Fruit fly (Drosophila melanogaster) whole organism, prepupa: ENCODE measurements around the gene CG4362.

Source experiments
- CG10631 ChIP-seq: fragments of 200-800 bp; sonication (Bioruptor generic); optimal IDR thresholded peaks from 2 replicates; lab custom pipeline; 2016; ENCODE audit warnings: missing biosample characterization, missing genetic modification characterization
- CG10669 ChIP-seq: fragments of 200-800 bp; sonication (Bioruptor generic); optimal IDR thresholded peaks from 3 replicates; lab custom pipeline; 2018; ENCODE audit warnings: missing biosample characterization, mild to moderate bottlenecking, missing genetic modification characterization, moderate library complexity
- CG11902 ChIP-seq: fragments of 200-800 bp; sonication (Bioruptor generic); optimal IDR thresholded peaks from 3 replicates; lab custom pipeline; 2016; ENCODE audit warnings: missing biosample characterization, missing genetic modification characterization
- CG15336 ChIP-seq: fragments of 200-800 bp; sonication (Bioruptor generic); IDR thresholded peaks from 2 replicates; pipeline ENCODE4 v1.3.6; 2022; ENCODE audit warnings: missing biosample characterization, missing genetic modification characterization
- CG1621 ChIP-seq: fragments of 200-800 bp; sonication (Bioruptor generic); optimal IDR thresholded peaks from 3 replicates; lab custom pipeline; 2018; ENCODE audit warnings: missing biosample characterization, mild to moderate bottlenecking, missing genetic modification characterization
- CG16779 ChIP-seq: fragments of 200-800 bp; sonication (Bioruptor generic); optimal IDR thresholded peaks from 3 replicates; lab custom pipeline; 2017; ENCODE audit warnings: missing biosample characterization, mild to moderate bottlenecking, missing genetic modification characterization
- CG3032 ChIP-seq: fragments of 200-800 bp; optimal IDR thresholded peaks from 2 replicates; lab custom pipeline; 2019; ENCODE audit warnings: missing biosample characterization, mild to moderate bottlenecking, missing genetic modification characterization, moderate library complexity
- CG31627 ChIP-seq: fragments of 200-800 bp; sonication (Bioruptor generic); optimal IDR thresholded peaks from 3 replicates; lab custom pipeline; 2016; ENCODE audit warnings: missing biosample characterization, missing genetic modification characterization
- CG3919 ChIP-seq: fragments of 200-800 bp; sonication (Bioruptor generic); optimal IDR thresholded peaks from 3 replicates; lab custom pipeline; 2016; ENCODE audit warnings: missing biosample characterization, missing genetic modification characterization
- CG4318 ChIP-seq: fragments of 200-800 bp; sonication (Bioruptor generic); optimal IDR thresholded peaks from 3 replicates; lab custom pipeline; 2017; ENCODE audit warnings: missing biosample characterization, mild to moderate bottlenecking, missing genetic modification characterization
- CG6163 ChIP-seq: fragments of 200-800 bp; sonication (Bioruptor generic); IDR thresholded peaks from 3 replicates; pipeline ENCODE4 v1.3.6; 2022; ENCODE audit warnings: missing biosample characterization, missing genetic modification characterization
- CG6276 ChIP-seq: fragments of 200-800 bp; sonication (Bioruptor generic); optimal IDR thresholded peaks from 2 replicates; lab custom pipeline; 2017; ENCODE audit warnings: missing biosample characterization, mild to moderate bottlenecking, missing genetic modification characterization
- CG6792 ChIP-seq: fragments of 200-800 bp; sonication (Bioruptor generic); optimal IDR thresholded peaks from 3 replicates; lab custom pipeline; 2016; ENCODE audit warnings: missing biosample characterization, missing genetic modification characterization
- CG7368 ChIP-seq: fragments of 200-800 bp; sonication (Bioruptor generic); optimal IDR thresholded peaks from 3 replicates; lab custom pipeline; 2016; ENCODE audit warnings: missing biosample characterization, missing genetic modification characterization
- CG8319 ChIP-seq: fragments of 200-800 bp; sonication (Bioruptor generic); optimal IDR thresholded peaks from 3 replicates; lab custom pipeline; 2016; ENCODE audit warnings: missing biosample characterization, missing genetic modification characterization
- CG8632 ChIP-seq: fragments of 200-800 bp; sonication (Bioruptor generic); optimal IDR thresholded peaks from 3 replicates; lab custom pipeline; 2016; ENCODE audit warnings: missing biosample characterization, missing genetic modification characterization
- CG9139 ChIP-seq: fragments of 200-800 bp; sonication (Bioruptor generic); optimal IDR thresholded peaks from 3 replicates; lab custom pipeline; 2017; ENCODE audit warnings: missing biosample characterization, mild to moderate bottlenecking, missing genetic modification characterization
- Eip78C ChIP-seq: fragments of 200-800 bp; sonication (Bioruptor generic); peaks from one replicate; lab custom pipeline; 2016; ENCODE audit warnings: missing biosample characterization, missing genetic modification characterization
- Ets21C ChIP-seq: fragments of 200-800 bp; sonication (Bioruptor generic); optimal IDR thresholded peaks from 3 replicates; lab custom pipeline; 2016; ENCODE audit warnings: missing biosample characterization, missing genetic modification characterization
- Hr39 ChIP-seq: fragments of 200-800 bp; sonication (Bioruptor generic); optimal IDR thresholded peaks from 2 replicates; lab custom pipeline; 2016; ENCODE audit warnings: missing biosample characterization, missing genetic modification characterization
- Hr4 ChIP-seq: fragments of 200-800 bp; sonication (Bioruptor generic); optimal IDR thresholded peaks from 3 replicates; lab custom pipeline; 2016; ENCODE audit warnings: missing biosample characterization, missing genetic modification characterization
- Lpt ChIP-seq: fragments of 200-800 bp; sonication (Bioruptor generic); optimal IDR thresholded peaks from 3 replicates; lab custom pipeline; 2016; ENCODE audit warnings: missing biosample characterization, missing genetic modification characterization
- Met ChIP-seq: fragments of 200-800 bp; sonication (Bioruptor generic); optimal IDR thresholded peaks from 3 replicates; lab custom pipeline; 2016; ENCODE audit warnings: missing biosample characterization, missing genetic modification characterization
- OdsH ChIP-seq: fragments of 200-800 bp; sonication (Bioruptor generic); optimal IDR thresholded peaks from 3 replicates; lab custom pipeline; 2016; ENCODE audit warnings: missing biosample characterization, missing genetic modification characterization
- Smox ChIP-seq: fragments of 200-800 bp; sonication (Bioruptor generic); optimal IDR thresholded peaks from 3 replicates; lab custom pipeline; 2016; ENCODE audit warnings: missing biosample characterization, missing genetic modification characterization
- Sox102F ChIP-seq: fragments of 200-800 bp; sonication (Bioruptor generic); optimal IDR thresholded peaks from 2 replicates; lab custom pipeline; 2016; ENCODE audit warnings: missing biosample characterization, mild to moderate bottlenecking, missing genetic modification characterization
- Sox14 ChIP-seq: fragments of 200-800 bp; sonication (Bioruptor generic); optimal IDR thresholded peaks from 3 replicates; lab custom pipeline; 2016; ENCODE audit warnings: missing biosample characterization, missing genetic modification characterization
- Sox15 ChIP-seq: fragments of 200-800 bp; sonication (Bioruptor generic); optimal IDR thresholded peaks from 3 replicates; lab custom pipeline; 2016; ENCODE audit warnings: missing biosample characterization, missing genetic modification characterization
- achi ChIP-seq: fragments of 200-800 bp; sonication (Bioruptor generic); optimal IDR thresholded peaks from 3 replicates; lab custom pipeline; 2016; ENCODE audit warnings: missing biosample characterization, missing genetic modification characterization
- acj6 ChIP-seq: fragments of 200-800 bp; sonication (Bioruptor generic); optimal IDR thresholded peaks from 3 replicates; lab custom pipeline; 2016; ENCODE audit warnings: missing biosample characterization, missing genetic modification characterization
- cyc ChIP-seq: fragments of 200-800 bp; sonication (Bioruptor generic); optimal IDR thresholded peaks from 3 replicates; lab custom pipeline; 2016; ENCODE audit warnings: missing biosample characterization, missing genetic modification characterization
- dsx ChIP-seq: fragments of 200-800 bp; optimal IDR thresholded peaks from 3 replicates; lab custom pipeline; 2019; ENCODE audit warnings: missing biosample characterization, mild to moderate bottlenecking, missing genetic modification characterization, moderate library complexity; ENCODE audit not compliant: poor library complexity, severe bottlenecking
- esn ChIP-seq: fragments of 200-800 bp; sonication (Bioruptor generic); optimal IDR thresholded peaks from 2 replicates; lab custom pipeline; 2016; ENCODE audit warnings: missing biosample characterization, mild to moderate bottlenecking, missing genetic modification characterization, moderate library complexity
- fd59A ChIP-seq: fragments of 200-800 bp; sonication (Bioruptor generic); optimal IDR thresholded peaks from 2 replicates; lab custom pipeline; 2017; ENCODE audit warnings: missing biosample characterization, mild to moderate bottlenecking, missing genetic modification characterization, missing genetic modification reagents
- lz ChIP-seq: fragments of 200-800 bp; sonication (Bioruptor generic); optimal IDR thresholded peaks from 3 replicates; lab custom pipeline; 2016; ENCODE audit warnings: missing biosample characterization, missing genetic modification characterization
- salr ChIP-seq, 2 experiments: fragments of 200-800 bp; sonication (Bioruptor generic); optimal IDR thresholded peaks; 3 replicates each; lab custom pipeline; 2016 to 2018; ENCODE audit warnings: missing biosample characterization in 2 of 2, missing genetic modification characterization in 2 of 2, mild to moderate bottlenecking in 1 of 2
- spab ChIP-seq: fragments of 200-800 bp; sonication (Bioruptor generic); optimal IDR thresholded peaks from 2 replicates; lab custom pipeline; 2017; ENCODE audit warnings: missing biosample characterization, mild to moderate bottlenecking, missing genetic modification characterization, missing genetic modification reagents
- ss ChIP-seq, 2 experiments: fragments of 200-800 bp; sonication (Bioruptor generic); optimal IDR thresholded peaks; 2 replicates in 1 of 2; 3 replicates in 1 of 2; lab custom pipeline; 2017 to 2018; ENCODE audit warnings: mild to moderate bottlenecking in 2 of 2, missing biosample characterization in 2 of 2, missing genetic modification characterization in 2 of 2, moderate library complexity in 1 of 2
- svp ChIP-seq: fragments of 200-800 bp; sonication (Bioruptor generic); peaks from one replicate; lab custom pipeline; 2016; ENCODE audit warnings: missing biosample characterization, missing genetic modification characterization
- topi ChIP-seq: fragments of 200-800 bp; sonication (Bioruptor generic); optimal IDR thresholded peaks from 3 replicates; lab custom pipeline; 2016; ENCODE audit warnings: missing biosample characterization, missing genetic modification characterization
- vri ChIP-seq: fragments of 200-800 bp; sonication (Bioruptor generic); optimal IDR thresholded peaks from 3 replicates; lab custom pipeline; 2016; ENCODE audit warnings: missing biosample characterization, mild to moderate bottlenecking, missing genetic modification characterization

The CG4362 gene

DNA sequence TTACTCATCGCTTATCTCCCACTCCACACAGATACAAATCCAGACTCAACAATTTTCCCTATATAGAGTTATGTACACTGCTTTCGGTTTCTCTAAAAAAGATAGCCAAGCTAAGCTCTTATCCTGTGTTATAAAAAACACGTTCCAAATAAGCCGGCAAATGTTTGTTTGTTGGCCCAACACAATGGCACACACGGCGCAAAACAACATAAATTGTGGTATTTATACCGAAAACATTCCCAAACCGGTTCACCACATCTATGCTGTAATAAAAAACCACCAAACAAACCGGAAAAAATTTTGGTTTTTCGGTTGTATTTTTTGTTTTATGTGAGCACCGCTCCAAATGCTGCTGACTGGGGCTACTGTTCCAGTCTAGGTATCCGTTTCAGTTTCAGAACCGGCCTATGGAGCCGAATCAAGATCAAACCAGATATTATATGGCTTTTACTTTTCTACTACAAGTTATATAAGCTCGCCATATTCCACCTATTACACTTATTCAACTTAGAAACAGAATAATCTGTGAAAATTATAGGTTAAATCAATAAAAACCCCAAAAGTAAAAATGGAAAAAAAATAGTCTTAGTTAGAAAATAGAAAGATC, 48.4 kb downstream of the CG4362 start:
- TF ChIP-seq Sox15 (no peak), fd59A (no peak), spab (GFP tag; lab: Kevin White, UChicago) (no peak), Hr4 (GFP tag; lab: Kevin White, UChicago) (no peak), Eip78C (GFP tag; lab: Kevin White, UChicago) (peak; percentile 25), CG7368 (GFP tag; lab: Kevin White, UChicago) (no peak), CG6276 (no peak), salr (GFP tag; optimal IDR thresholded peaks at IDR 0.05; lab: Kevin White, UChicago) (no peak), CG8319 (GFP tag; lab: Kevin White, UChicago) (no peak), dsx (no peak), CG9139 (GFP tag; lab: Kevin White, UChicago) (no peak), vri (GFP tag; lab: Kevin White, UChicago) (no peak), lz (GFP tag; lab: Kevin White, UChicago) (no peak), CG4318 (GFP tag; lab: Kevin White, UChicago) (no peak), Sox102F (GFP tag; lab: Kevin White, UChicago) (no peak), CG15336 (GFP tag; lab: Robert Waterston, UW) (0 out of 2 replicates have a peak, but pooled peaks have one; percentile 19)

DNA sequence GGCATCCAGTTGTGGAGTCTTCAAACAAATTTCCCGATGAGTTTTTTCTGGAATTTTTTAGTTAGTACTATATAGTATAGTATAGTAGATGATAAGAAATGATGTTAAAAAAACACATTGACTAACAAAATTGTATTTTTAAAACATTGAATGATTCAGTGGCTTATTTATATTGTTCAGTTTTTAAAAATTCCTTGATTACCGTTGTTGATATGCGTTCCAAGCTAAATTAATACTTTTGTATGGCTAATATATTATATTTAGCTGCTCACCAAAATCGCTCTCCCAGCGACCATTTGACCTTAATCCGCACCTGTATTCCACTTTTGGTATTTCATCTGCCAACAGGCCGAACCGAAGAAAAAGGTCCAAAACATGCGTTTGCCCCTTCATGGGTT, 49.4 kb downstream of the CG4362 start:
- TF ChIP-seq ss (GFP tag; optimal IDR thresholded peaks at IDR 0.05; lab: Kevin White, UChicago) (no peak), CG3032 (tag; lab: Kevin White, UChicago) (peak; percentile 27), CG11902 (peak; percentile 56), CG1621 (tag; lab: Kevin White, UChicago) (no peak), CG9139 (GFP tag; lab: Kevin White, UChicago) (no peak), CG3919 (GFP tag; lab: Kevin White, UChicago) (peak; percentile 46), Sox14 (GFP tag; lab: Kevin White, UChicago) (peak; percentile 20), salr (GFP tag; optimal IDR thresholded peaks at IDR 0.05; lab: Kevin White, UChicago) (no peak), Smox (peak; percentile 53), CG8319 (GFP tag; lab: Kevin White, UChicago) (no peak), OdsH (peak; percentile 26), cyc (GFP tag; lab: Kevin White, UChicago) (peak; percentile 19), acj6 (GFP tag; lab: Kevin White, UChicago) (peak; percentile 27), esn (GFP tag; lab: Kevin White, UChicago) (peak; percentile 65), achi (GFP tag; lab: Kevin White, UChicago) (peak; percentile 27), Sox102F (GFP tag; lab: Kevin White, UChicago) (peak; percentile 38), Eip78C (GFP tag; lab: Kevin White, UChicago) (peak; percentile 72), CG6792 (GFP tag; lab: Kevin White, UChicago) (peak; percentile 29), topi (GFP tag; lab: Kevin White, UChicago) (peak; percentile 56), Ets21C (GFP tag; lab: Kevin White, UChicago) (peak; percentile 15), Hr39 (GFP tag; lab: Kevin White, UChicago) (peak; percentile 44), CG10631 (GFP tag; lab: Kevin White, UChicago) (peak; percentile 12), CG6276 (no peak), svp (GFP tag; lab: Kevin White, UChicago) (peak; percentile 83), CG16779 (tag; lab: Kevin White, UChicago) (no peak), CG31627 (peak; percentile 56), CG10669 (GFP tag; lab: Kevin White, UChicago) (no peak), CG7368 (GFP tag; lab: Kevin White, UChicago) (peak; percentile 2), CG6163 (GFP tag; lab: Robert Waterston, UW) (no peak), Hr4 (GFP tag; lab: Kevin White, UChicago) (no peak), Lpt (GFP tag; lab: Kevin White, UChicago) (no peak), lz (GFP tag; lab: Kevin White, UChicago) (peak; percentile 52), Met (GFP tag; lab: Kevin White, UChicago) (peak; percentile 56), CG8632 (GFP tag; lab: Kevin White, UChicago) (peak; percentile 0)
